Fruit fly (Drosophila melanogaster) whole organism, wandering third instar larva: ENCODE results near the gene Mur29B.

Experiments
- CG9705 ChIP-seq: fragments of 200-800 bp; sonication (Bioruptor generic); optimal IDR thresholded peaks from 2 replicates; lab custom pipeline; 2018; ENCODE audit warnings: missing biosample characterization, mild to moderate bottlenecking, missing genetic modification characterization
- CrebA ChIP-seq: fragments of 200-800 bp; sonication (Bioruptor generic); optimal IDR thresholded peaks from 2 replicates; lab custom pipeline; 2016; ENCODE audit warnings: missing biosample characterization, mild to moderate bottlenecking, missing genetic modification characterization, borderline replicate concordance
- Dfd ChIP-seq: fragments of >200 bp; optimal IDR thresholded peaks from 2 replicates; lab custom pipeline; 2017; ENCODE audit warnings: missing biosample characterization, missing genetic modification characterization
- Dif ChIP-seq: fragments of 200-275, 200-300 bp; sonication (Bioruptor generic); optimal IDR thresholded peaks from 2 replicates; lab custom pipeline; 2018; ENCODE audit warnings: missing biosample characterization, missing genetic modification characterization; ENCODE audit not compliant: partially characterized antibody
- Hnf4 ChIP-seq: fragments of 200-800 bp; sonication (Bioruptor generic); optimal IDR thresholded peaks from 2 replicates; lab custom pipeline; 2016; ENCODE audit warnings: missing biosample characterization, mild to moderate bottlenecking, missing genetic modification characterization
- Hr78 ChIP-seq: fragments of >200 bp; optimal IDR thresholded peaks from 2 replicates; lab custom pipeline; 2017; ENCODE audit warnings: missing biosample characterization, missing genetic modification characterization
- Hr83 ChIP-seq: fragments of 200-300 bp; sonication (Bioruptor generic); optimal IDR thresholded peaks from 2 replicates; lab custom pipeline; 2016; ENCODE audit warnings: missing biosample characterization, mild to moderate bottlenecking, missing genetic modification characterization, moderate library complexity; ENCODE audit not compliant: poor library complexity, severe bottlenecking
- Jra ChIP-seq: sonication (Bioruptor generic); optimal IDR thresholded peaks from 2 replicates; lab custom pipeline; 2016; ENCODE audit warnings: missing biosample characterization, missing genetic modification characterization
- Mio ChIP-seq: sonication (Bioruptor generic); optimal IDR thresholded peaks from 2 replicates; lab custom pipeline; 2016; ENCODE audit warnings: missing biosample characterization, missing genetic modification characterization
- Myc ChIP-seq: fragments of >200 bp; optimal IDR thresholded peaks from 2 replicates; lab custom pipeline; 2017
- N ChIP-seq: fragments of >200 bp; optimal IDR thresholded peaks from 2 replicates; lab custom pipeline; 2018; ENCODE audit warnings: missing biosample characterization, missing external identifiers, missing genetic modification characterization
- Rel ChIP-seq, 2 experiments: fragments of 200-800 bp; sonication (Bioruptor generic) in 1 of 2; optimal IDR thresholded peaks; 2 replicates in 1 of 2; 3 replicates in 1 of 2; lab custom pipeline; 2016 to 2019; ENCODE audit warnings: mild to moderate bottlenecking in 2 of 2, missing biosample characterization in 2 of 2, missing genetic modification characterization in 2 of 2, moderate library complexity in 1 of 2
- br ChIP-seq: fragments of 200-800 bp; sonication (Bioruptor generic); optimal IDR thresholded peaks from 2 replicates; lab custom pipeline; 2016; ENCODE audit warnings: missing biosample characterization, missing genetic modification characterization
- brk ChIP-seq: fragments of 200-800 bp; sonication (Bioruptor generic); optimal IDR thresholded peaks from 2 replicates; lab custom pipeline; 2016; ENCODE audit warnings: missing biosample characterization, mild to moderate bottlenecking, missing genetic modification characterization
- dl ChIP-seq, 2 experiments: fragments of 175-275, 200-275 bp in 1 of 2; fragments of 200-275 bp in 1 of 2; sonication (Bioruptor generic); optimal IDR thresholded peaks; lab custom pipeline; 2018; ENCODE audit warnings: mild to moderate bottlenecking in 2 of 2, missing biosample characterization in 2 of 2, missing genetic modification characterization in 2 of 2, moderate library complexity in 2 of 2; ENCODE audit not compliant: partially characterized antibody in 2 of 2, insufficient read depth in 1 of 2
- dmrt93B ChIP-seq: fragments of 200-800 bp; sonication (Bioruptor generic); optimal IDR thresholded peaks from 2 replicates; lab custom pipeline; 2018; ENCODE audit warnings: missing biosample characterization, mild to moderate bottlenecking, missing genetic modification characterization
- dsf ChIP-seq: sonication (Bioruptor generic); optimal IDR thresholded peaks from 2 replicates; lab custom pipeline; 2016; ENCODE audit warnings: missing biosample characterization, missing genetic modification characterization, borderline replicate concordance
- ey ChIP-seq: fragments of 200-800 bp; sonication (Bioruptor generic); optimal IDR thresholded peaks from 2 replicates; lab custom pipeline; 2016; ENCODE audit warnings: missing biosample characterization, missing genetic modification characterization
- foxo ChIP-seq, 2 experiments: fragments of 200-800 bp; sonication (Bioruptor generic); optimal IDR thresholded peaks; 2 replicates in 1 of 2; 3 replicates in 1 of 2; lab custom pipeline; 2016 to 2017; ENCODE audit warnings: missing biosample characterization in 2 of 2, missing genetic modification characterization in 2 of 2
- fru ChIP-seq: fragments of 200-800 bp; sonication (Bioruptor generic); optimal IDR thresholded peaks from 3 replicates; lab custom pipeline; 2016; ENCODE audit warnings: missing biosample characterization, mild to moderate bottlenecking, missing genetic modification characterization
- h ChIP-seq: fragments of 200-800 bp; sonication (Bioruptor generic); optimal IDR thresholded peaks from 3 replicates; lab custom pipeline; 2016; ENCODE audit warnings: missing biosample characterization, mild to moderate bottlenecking, missing genetic modification characterization
- jim ChIP-seq: fragments of 175-275, 200-325 bp; sonication (Bioruptor generic); optimal IDR thresholded peaks from 2 replicates; lab custom pipeline; 2016; ENCODE audit warnings: missing biosample characterization, mild to moderate bottlenecking, missing genetic modification characterization
- lola ChIP-seq: fragments of >200 bp; optimal IDR thresholded peaks from 2 replicates; lab custom pipeline; 2017; ENCODE audit warnings: missing biosample characterization, missing genetic modification characterization
- pan ChIP-seq: fragments of >200 bp; optimal IDR thresholded peaks from 2 replicates; lab custom pipeline; 2017
- psq ChIP-seq: fragments of 200-800 bp; sonication (Bioruptor generic); optimal IDR thresholded peaks from 3 replicates; lab custom pipeline; 2017; ENCODE audit warnings: missing biosample characterization, mild to moderate bottlenecking, missing genetic modification characterization, moderate library complexity
- tai ChIP-seq: sonication (Bioruptor generic); optimal IDR thresholded peaks from 2 replicates; lab custom pipeline; 2016; ENCODE audit warnings: missing biosample characterization, missing genetic modification characterization
- usp ChIP-seq: fragments of >200 bp; optimal IDR thresholded peaks from 2 replicates; lab custom pipeline; 2017; ENCODE audit warnings: missing biosample characterization, missing genetic modification characterization

The Mur29B gene

dm6 chr2L:8384985-8385519, 33.1 kb downstream of the Mur29B start:
- TF ChIP-seq usp (GFP tag; lab: Kevin White, UChicago) = no peak
- TF ChIP-seq fru (GFP tag; lab: Kevin White, UChicago) = no peak
- no peak for TF ChIP-seq Hnf4 (GFP tag; lab: Kevin White, UChicago)
- TF ChIP-seq Hr83 (GFP tag; lab: Kevin White, UChicago) = no peak
- no peak for TF ChIP-seq foxo (GFP tag; optimal IDR thresholded peaks at IDR 0.05; lab: Kevin White, UChicago)

dm6 chr2L:8385849-8386248, 33.9 kb downstream of the Mur29B start:
- TF ChIP-seq h (GFP tag; lab: Kevin White, UChicago) = no peak
- no peak for TF ChIP-seq Rel (GFP tag; optimal IDR thresholded peaks at IDR 0.05; lab: Kevin White, UChicago)
- no peak for TF ChIP-seq Rel (tag; optimal IDR thresholded peaks at IDR 0.05; lab: Kevin White, UChicago)
- TF ChIP-seq CG9705 (GFP tag; lab: Kevin White, UChicago) = no peak
- TF ChIP-seq psq (GFP tag; lab: Kevin White, UChicago) = no peak
- TF ChIP-seq Dfd = no peak
- no peak for TF ChIP-seq lola (GFP tag; lab: Kevin White, UChicago)
- no peak for TF ChIP-seq fru (GFP tag; lab: Kevin White, UChicago)
- TF ChIP-seq tai = no peak
- TF ChIP-seq CrebA = no peak
- no peak for TF ChIP-seq dl (GFP tag; optimal IDR thresholded peaks at IDR 0.05; lab: Kevin White, UChicago; ENCODE audit: insufficient read depth in 1 of 2, partially characterized antibody in 2 of 2)
- TF ChIP-seq dmrt93B (GFP tag; lab: Kevin White, UChicago) = no peak
- TF ChIP-seq Mio = no peak
- TF ChIP-seq Hr78 (GFP tag; lab: Kevin White, UChicago) = no peak
- TF ChIP-seq dsf (GFP tag; lab: Kevin White, UChicago) = no peak
- TF ChIP-seq N = no peak
- no peak for TF ChIP-seq ey
- TF ChIP-seq Jra = no peak

- TF ChIP-seq Dif (GFP tag; lab: Kevin White, UChicago) (no peak), h (GFP tag; lab: Kevin White, UChicago) (no peak), dsf (GFP tag; lab: Kevin White, UChicago) (no peak), Myc (lab: Kevin White, UChicago) (no peak), jim (GFP tag; lab: Kevin White, UChicago) (no peak), lola (GFP tag; lab: Kevin White, UChicago) (no peak), fru (GFP tag; lab: Kevin White, UChicago) (no peak)
- TF ChIP-seq, all 38 proteins: peak for 0
Observed at dm6 chr2L:8389231-8389630, 37.2 kb downstream of the Mur29B start, which contains the start of gene CG42819. Gene CG42819 (minus strand): TSS chr2L:8389331.

- TF ChIP-seq Rel (GFP tag; optimal IDR thresholded peaks at IDR 0.05; lab: Kevin White, UChicago) (no peak), Rel (tag; optimal IDR thresholded peaks at IDR 0.05; lab: Kevin White, UChicago) (no peak), br (GFP tag; lab: Kevin White, UChicago) (no peak), N (no peak), pan (lab: Kevin White, UChicago) (no peak), psq (GFP tag; lab: Kevin White, UChicago) (no peak), Dif (GFP tag; lab: Kevin White, UChicago) (no peak), Jra (no peak), h (GFP tag; lab: Kevin White, UChicago) (no peak), dl (GFP tag; optimal IDR thresholded peaks at IDR 0.05; lab: Kevin White, UChicago; ENCODE audit: insufficient read depth in 1 of 2, partially characterized antibody in 2 of 2) (no peak)
Observed at dm6 chr2L:8392298-8392697, 40.3 kb downstream of the Mur29B start, which contains the start of gene CG42820. Gene CG42820 (minus strand): TSS chr2L:8392398.

dm6 chr2L:8393122-8393521, 41.1 kb downstream of the Mur29B start, which contains the start of gene Acp29AB:
Gene Acp29AB (minus strand): TSS chr2L:8393222.
- no peak for TF ChIP-seq h (GFP tag; lab: Kevin White, UChicago)
- TF ChIP-seq dsf (GFP tag; lab: Kevin White, UChicago) = no peak

dm6 chr2L:8394180-8394579, 42.2 kb downstream of the Mur29B start, which contains the start of gene lectin-29Ca:
Gene lectin-29Ca (minus strand): TSS chr2L:8394280.
- no peak for TF ChIP-seq brk (GFP tag; lab: Kevin White, UChicago)
